Worm (Caenorhabditis elegans) whole organism, dauer: ENCODE results near the gene C06E4.1.
"Not testable (repeated sequence)": the region's sequence is repeated elsewhere in the genome, so short reads cannot be mapped to it uniquely, and the experiment has no call there.

Experiments
- unc-62 ChIP-seq: sonication (generic microtip); optimal IDR thresholded peaks from 2 replicates; lab custom pipeline; 2017; ENCODE audit warnings: missing biosample characterization, missing genetic modification reagents, missing genetic modification characterization

Gene C06E4.1

DNA sequence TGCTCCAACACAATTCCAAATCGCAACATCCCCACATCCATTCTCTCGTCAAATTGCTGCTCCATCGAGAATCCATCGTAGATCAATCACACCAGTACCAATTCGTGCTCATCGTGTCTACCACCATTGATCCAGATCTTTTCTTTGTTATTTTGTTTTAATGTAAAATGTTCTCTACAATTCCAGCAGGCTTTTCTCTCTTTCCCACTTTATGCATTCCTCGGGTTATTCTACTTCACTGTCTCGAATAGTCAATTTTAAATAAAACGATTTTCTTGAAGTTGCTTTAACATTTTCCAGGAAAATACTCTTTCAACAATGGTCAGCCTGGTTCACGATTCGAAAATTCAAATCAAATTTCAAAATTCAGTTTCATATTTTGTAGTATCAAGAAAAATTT is at the start of gene C06E4.1:
TSS of gene C06E4.1 (plus strand) at position 301 of the 400 bp plus-strand sequence.
- TF ChIP-seq unc-62 (GFP tag; lab: Kevin White, UChicago), result no peak

ce11 chrIV:7233566-7234014 is 49.5 kb upstream of the C06E4.1 start:
- TF ChIP-seq unc-62 (GFP tag; lab: Kevin White, UChicago), result no peak

DNA sequence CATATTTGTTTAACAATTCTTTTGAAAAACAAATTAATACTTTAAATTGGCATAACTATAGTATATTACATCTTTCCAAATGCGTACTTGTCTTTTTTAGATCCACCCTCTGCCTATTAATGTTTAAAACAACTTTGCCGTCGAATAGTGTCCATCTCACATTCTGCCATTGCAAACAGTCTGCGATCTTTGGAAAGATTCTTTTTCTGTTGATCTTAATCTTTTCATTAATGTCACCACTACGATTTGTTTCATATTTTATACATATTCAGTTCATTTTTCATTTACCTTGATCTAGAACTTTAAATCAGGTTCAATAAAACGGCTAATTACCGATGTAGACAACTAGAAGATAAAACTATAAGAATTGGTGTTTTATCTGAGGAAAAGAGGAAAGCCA is 48.4 kb upstream of the C06E4.1 start:
- no peak for TF ChIP-seq unc-62 (GFP tag; lab: Kevin White, UChicago)

ce11 chrIV:7235382-7235917 is 47.6 kb upstream of the C06E4.1 start:
- no peak for TF ChIP-seq unc-62 (GFP tag; lab: Kevin White, UChicago)

DNA sequence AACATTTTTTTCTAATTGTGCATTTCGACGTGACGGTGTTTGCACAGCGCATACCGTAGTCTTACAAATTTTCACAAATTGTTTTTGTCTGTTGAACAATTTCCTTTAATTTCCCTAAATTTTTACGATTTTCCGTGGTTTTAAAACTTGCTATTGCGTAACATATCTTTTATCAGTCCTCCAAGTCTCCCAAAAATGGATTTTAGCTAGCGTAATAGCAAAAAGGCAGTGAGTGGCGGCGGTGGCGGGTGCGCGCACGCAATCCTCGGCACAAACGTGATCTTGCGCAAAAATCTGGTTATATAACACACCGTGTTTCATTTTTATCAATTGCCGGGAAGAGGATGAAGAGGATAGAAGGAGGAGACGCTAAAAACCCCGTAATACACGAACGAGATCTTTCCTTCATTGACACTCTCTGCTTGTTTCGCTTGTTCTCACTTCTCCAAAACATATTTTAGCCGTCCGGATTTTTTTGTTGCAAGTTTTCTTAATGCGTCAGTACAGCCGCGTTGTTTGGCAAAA is 46.7 kb upstream of the C06E4.1 start:
- TF ChIP-seq unc-62 (GFP tag; lab: Kevin White, UChicago), result no peak

ce11 chrIV:7237668-7238214 is 45.3 kb upstream of the C06E4.1 start, which contains the start of gene elo-3:
elo-3 (plus strand) TSS chrIV:7237718.
- no peak for TF ChIP-seq unc-62 (GFP tag; lab: Kevin White, UChicago)

ce11 chrIV:7240564-7240963 is 42.5 kb upstream of the C06E4.1 start:
- TF ChIP-seq unc-62 (GFP tag; lab: Kevin White, UChicago), result no peak

DNA sequence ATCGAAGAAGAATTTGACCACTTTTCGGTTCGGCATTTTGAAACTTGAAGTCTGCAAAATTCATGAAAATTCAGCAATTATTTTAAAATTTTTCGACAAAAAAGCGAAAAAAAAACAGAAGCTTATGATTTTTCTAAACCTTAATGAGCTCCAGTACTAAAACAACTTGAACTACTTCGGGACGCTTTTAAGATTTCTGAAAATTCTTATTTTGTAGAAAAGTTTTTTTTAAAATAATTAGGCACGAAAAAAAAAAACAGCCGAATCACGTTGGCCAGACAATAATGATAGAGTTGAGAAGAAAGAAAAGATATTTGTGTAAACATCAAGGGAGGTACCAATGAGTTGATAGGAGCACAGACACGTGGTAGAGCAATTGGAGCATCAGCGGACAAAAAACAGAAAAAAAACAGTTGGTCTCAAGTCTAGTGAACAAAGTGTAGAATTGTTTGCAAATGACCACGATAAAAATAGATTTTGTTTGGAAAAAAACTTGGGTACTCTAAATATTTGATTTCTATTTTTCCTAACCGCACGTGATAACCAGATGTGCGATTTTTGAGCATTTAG is 40.8 kb upstream of the C06E4.1 start, which contains the start of gene gstk-2:
TSS of gene gstk-2 (minus strand) at position 51 of the 570 bp plus-strand sequence.
- no peak for TF ChIP-seq unc-62 (GFP tag; lab: Kevin White, UChicago)

ce11 chrIV:7243913-7244312 is 39.1 kb upstream of the C06E4.1 start, which contains the start of gene afmd-1:
afmd-1 (plus strand) TSS chrIV:7244228.
- TF ChIP-seq unc-62 (GFP tag; lab: Kevin White, UChicago), result no peak

- no peak for TF ChIP-seq unc-62 (GFP tag; lab: Kevin White, UChicago)
Measured at ce11 chrIV:7245592-7245991, 37.5 kb upstream of the C06E4.1 start.

- TF ChIP-seq unc-62 (GFP tag; lab: Kevin White, UChicago), result no peak
Measured at ce11 chrIV:7246553-7246952, 36.5 kb upstream of the C06E4.1 start, which contains the start of gene col-114. col-114 (minus strand) TSS chrIV:7246653.

ce11 chrIV:7247243-7247642 is 35.8 kb upstream of the C06E4.1 start, which contains the start of gene D2024.1:
D2024.1 (plus strand) TSS chrIV:7247543.
- not testable (repeated sequence) for TF ChIP-seq unc-62 (GFP tag; lab: Kevin White, UChicago)

- TF ChIP-seq unc-62 (GFP tag; lab: Kevin White, UChicago), result no peak
Measured at ce11 chrIV:7250158-7250557, 32.9 kb upstream of the C06E4.1 start, which contains the start of gene D2024.18. D2024.18 (plus strand) TSS chrIV:7250458.

DNA sequence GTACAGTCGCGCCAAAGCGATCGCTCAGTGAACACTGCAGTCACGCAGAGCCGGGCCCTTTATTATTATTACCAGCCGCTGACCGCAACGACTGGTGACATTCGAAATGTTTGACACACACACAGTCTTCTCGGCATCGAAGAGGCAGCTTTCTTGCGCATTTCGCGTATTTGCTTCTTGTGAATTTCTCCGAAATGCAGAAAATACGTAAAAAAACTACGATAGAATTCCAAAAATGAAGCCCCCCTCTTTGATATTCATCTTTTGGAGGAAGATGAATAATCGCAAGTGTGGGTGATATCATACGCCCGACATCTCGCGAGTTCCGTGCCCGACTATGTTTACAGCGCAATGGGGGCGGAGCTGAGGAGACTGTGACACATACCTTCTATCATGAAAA is 29.8 kb upstream of the C06E4.1 start:
- TF ChIP-seq unc-62 (GFP tag; lab: Kevin White, UChicago), result no peak

DNA sequence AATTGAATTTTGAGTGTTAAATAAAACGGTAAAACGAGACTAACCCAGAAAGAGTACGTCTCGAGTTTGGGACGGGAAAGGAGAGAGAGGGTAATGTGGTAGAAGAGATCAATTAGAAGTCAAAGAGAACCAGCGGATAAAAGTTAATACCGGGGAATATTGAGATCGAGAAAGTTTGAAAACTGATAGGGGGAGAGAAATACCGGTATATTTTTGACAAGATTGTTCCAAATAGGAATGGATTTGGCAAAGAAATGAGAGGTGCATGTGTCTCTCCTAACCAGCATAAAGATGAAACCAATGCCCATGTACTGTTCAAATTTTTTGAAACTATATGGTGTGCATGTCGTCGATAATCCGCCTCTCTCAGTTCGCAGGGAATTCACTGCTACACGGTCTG is 28.4 kb upstream of the C06E4.1 start, which contains the start of gene C06E4.5:
TSS of gene C06E4.5 (plus strand) at position 301 of the 400 bp plus-strand sequence.
- TF ChIP-seq unc-62 (GFP tag; lab: Kevin White, UChicago), result not testable (repeated sequence)

ce11 chrIV:7258253-7258652 is 24.8 kb upstream of the C06E4.1 start, which contains the start of gene C06E4.6:
C06E4.6 (minus strand) TSS chrIV:7258303.
- no peak for TF ChIP-seq unc-62 (GFP tag; lab: Kevin White, UChicago)
